Fruit fly (Drosophila melanogaster) whole organism, embryonic: ENCODE results near the gene CG32192.
A peak's percentile ranks its signal among the peaks of the same experiment; 100 is the strongest.

Experiments used
- Blimp-1 ChIP-seq: fragments of 200-800 bp; sonication (Bioruptor generic); optimal IDR thresholded peaks from 3 replicates; lab custom pipeline; 2018; ENCODE audit warnings: missing biosample characterization, missing genetic modification characterization, mild to moderate bottlenecking, moderate library complexity, missing genetic modification reagents
- CG10321 ChIP-seq: fragments of 200-800 bp; sonication (Bioruptor generic); IDR thresholded peaks from 2 replicates; pipeline ENCODE4 v1.3.6; 2022; ENCODE audit warnings: missing biosample characterization, missing genetic modification characterization
- CG11085 ChIP-seq: fragments of 200-800 bp; sonication (Bioruptor generic); IDR thresholded peaks from 2 replicates; pipeline ENCODE4 v1.3.6; 2022; ENCODE audit warnings: missing biosample characterization, missing genetic modification characterization
- CG11247 ChIP-seq: fragments of 200-800 bp; sonication (Bioruptor generic); IDR thresholded peaks from 2 replicates; pipeline ENCODE4 v1.3.6; 2022; ENCODE audit warnings: missing biosample characterization, missing genetic modification characterization
- CG1233 ChIP-seq: fragments of 200-800 bp; sonication (Bioruptor generic); optimal IDR thresholded peaks from 4 replicates; lab custom pipeline; 2018; ENCODE audit warnings: missing biosample characterization, mild to moderate bottlenecking, missing genetic modification characterization
- CG13287 ChIP-seq: fragments of 200-800 bp; sonication (Bioruptor generic); IDR thresholded peaks from 2 replicates; pipeline ENCODE4 v1.3.6; 2022; ENCODE audit warnings: missing biosample characterization, missing genetic modification characterization; ENCODE audit not compliant: partially characterized antibody
- CG14667 ChIP-seq: fragments of 200-800 bp; sonication (Bioruptor generic); IDR thresholded peaks from 2 replicates; pipeline ENCODE4 v1.3.6; 2022; ENCODE audit warnings: missing biosample characterization, missing genetic modification characterization
- CG17328 ChIP-seq: fragments of 200-800 bp; sonication (Bioruptor generic); IDR thresholded peaks from 2 replicates; pipeline ENCODE4 v1.3.6; 2022; ENCODE audit warnings: missing biosample characterization, missing genetic modification characterization
- CG17361 ChIP-seq: fragments of 200-800 bp; sonication (Bioruptor generic); IDR thresholded peaks from 3 replicates; pipeline ENCODE4 v1.3.6; 2022; ENCODE audit warnings: missing biosample characterization, missing genetic modification characterization
- CG17568 ChIP-seq: fragments of 200-800 bp; sonication (Bioruptor generic); optimal IDR thresholded peaks from 2 replicates; lab custom pipeline; 2018; ENCODE audit warnings: missing biosample characterization, mild to moderate bottlenecking, missing genetic modification characterization, moderate library complexity
- CG1832 ChIP-seq: fragments of 200-800 bp; sonication (Bioruptor generic); optimal IDR thresholded peaks from 2 replicates; lab custom pipeline; 2017; ENCODE audit warnings: missing biosample characterization, mild to moderate bottlenecking, missing genetic modification characterization, inconsistent platforms
- CG18619 ChIP-seq: fragments of 200-800 bp; sonication (Bioruptor generic); optimal IDR thresholded peaks from 3 replicates; lab custom pipeline; 2017; ENCODE audit warnings: missing biosample characterization, mild to moderate bottlenecking, missing genetic modification characterization
- CG18764 ChIP-seq: fragments of 200-800 bp; sonication (Bioruptor generic); optimal IDR thresholded peaks from 3 replicates; lab custom pipeline; 2016; ENCODE audit warnings: missing biosample characterization, missing genetic modification characterization
- CG2678 ChIP-seq: fragments of 200-800 bp; sonication (Bioruptor generic); optimal IDR thresholded peaks from 3 replicates; lab custom pipeline; 2019; ENCODE audit warnings: missing biosample characterization, mild to moderate bottlenecking, missing genetic modification characterization, moderate library complexity
- CG2889 ChIP-seq: fragments of 200-800 bp; sonication (Bioruptor generic); IDR thresholded peaks from 3 replicates; pipeline ENCODE4 v1.3.6; 2022; ENCODE audit warnings: missing biosample characterization, missing genetic modification characterization
- CG30431 ChIP-seq: fragments of 200-800 bp; sonication (Bioruptor generic); optimal IDR thresholded peaks from 2 replicates; lab custom pipeline; 2017; ENCODE audit warnings: missing biosample characterization, missing genetic modification characterization
- CG3407 ChIP-seq: fragments of 200-800 bp; sonication (Bioruptor generic); optimal IDR thresholded peaks from 2 replicates; lab custom pipeline; 2018; ENCODE audit warnings: missing biosample characterization, mild to moderate bottlenecking, missing genetic modification characterization
- CG34422 ChIP-seq: fragments of 200-800 bp; sonication (Bioruptor generic); IDR thresholded peaks from 3 replicates; pipeline ENCODE4 v1.3.6; 2022; ENCODE audit warnings: missing biosample characterization, missing genetic modification characterization
- CG42726 ChIP-seq: fragments of 200-800 bp; sonication (Bioruptor generic); IDR thresholded peaks from 2 replicates; pipeline ENCODE4 v1.3.6; 2022; ENCODE audit warnings: missing biosample characterization, missing genetic modification characterization; ENCODE audit not compliant: partially characterized antibody
- CG6689 ChIP-seq: fragments of 200-800 bp; sonication (Bioruptor generic); IDR thresholded peaks from 2 replicates; pipeline ENCODE4 v1.3.6; 2022; ENCODE audit warnings: missing biosample characterization, missing genetic modification characterization
- CG7987 ChIP-seq: fragments of 200-800 bp; sonication (Bioruptor generic); optimal IDR thresholded peaks from 2 replicates; lab custom pipeline; 2018; ENCODE audit warnings: missing biosample characterization, mild to moderate bottlenecking, missing genetic modification characterization, moderate library complexity
- CG8924 ChIP-seq: fragments of 200-800 bp; optimal IDR thresholded peaks from 3 replicates; lab custom pipeline; 2019; ENCODE audit warnings: missing biosample characterization, mild to moderate bottlenecking, missing genetic modification characterization, moderate library complexity
- CHES-1-like ChIP-seq: fragments of 200-800 bp; sonication (Bioruptor generic); optimal IDR thresholded peaks from 2 replicates; lab custom pipeline; 2016; ENCODE audit warnings: missing biosample characterization, missing genetic modification characterization
- Ets65A ChIP-seq: fragments of 200-800 bp; sonication (Bioruptor generic); peaks from one replicate; lab custom pipeline; 2016; ENCODE audit warnings: missing biosample characterization, missing genetic modification characterization
- Ets97D ChIP-seq: fragments of 200-800 bp; sonication (Bioruptor generic); optimal IDR thresholded peaks from 3 replicates; lab custom pipeline; 2016; ENCODE audit warnings: missing biosample characterization, missing genetic modification characterization
- H15 ChIP-seq: fragments of 200-800 bp; sonication (Bioruptor generic); IDR thresholded peaks from 3 replicates; pipeline ENCODE4 v1.3.6; 2022; ENCODE audit warnings: missing biosample characterization, missing genetic modification characterization
- HLHmδ ChIP-seq: fragments of 200-800 bp; sonication (Bioruptor generic); optimal IDR thresholded peaks from 2 replicates; lab custom pipeline; 2018; ENCODE audit warnings: missing biosample characterization, mild to moderate bottlenecking, missing genetic modification characterization, moderate library complexity
- HmgD ChIP-seq: fragments of 200-800 bp; sonication (Bioruptor generic); optimal IDR thresholded peaks from 3 replicates; lab custom pipeline; 2016; ENCODE audit warnings: missing biosample characterization, missing genetic modification characterization
- Kr ChIP-seq: fragments of 200-800 bp; sonication (Bioruptor generic); optimal IDR thresholded peaks from 2 replicates; lab custom pipeline; 2017; ENCODE audit warnings: missing biosample characterization, mild to moderate bottlenecking, missing genetic modification characterization
- Max ChIP-seq: fragments of 200-800 bp; sonication (Bioruptor generic); optimal IDR thresholded peaks from 2 replicates; lab custom pipeline; 2016; ENCODE audit warnings: missing biosample characterization, mild to moderate bottlenecking, missing genetic modification characterization
- Opbp ChIP-seq: fragments of 200-800 bp; sonication (Bioruptor generic); IDR thresholded peaks from 3 replicates; pipeline ENCODE4 v1.3.6; 2022; ENCODE audit warnings: missing biosample characterization, missing genetic modification characterization; ENCODE audit not compliant: partially characterized antibody
- Ptx1 ChIP-seq: fragments of 200-800 bp; sonication (Bioruptor generic); IDR thresholded peaks from 2 replicates; pipeline ENCODE4 v1.3.6; 2022; ENCODE audit warnings: missing biosample characterization, missing genetic modification characterization
- Rx ChIP-seq: fragments of 200-800 bp; sonication (Bioruptor generic); IDR thresholded peaks from 2 replicates; pipeline ENCODE4 v1.3.6; 2022; ENCODE audit warnings: missing biosample characterization, missing genetic modification characterization
- ab ChIP-seq: fragments of 200-800 bp; sonication (Bioruptor generic); optimal IDR thresholded peaks from 2 replicates; lab custom pipeline; 2016; ENCODE audit warnings: missing biosample characterization, missing genetic modification characterization
- btn ChIP-seq: fragments of 200-800 bp; sonication (Bioruptor generic); optimal IDR thresholded peaks from 2 replicates; lab custom pipeline; 2016; ENCODE audit warnings: missing biosample characterization, missing genetic modification characterization
- eve ChIP-seq, 2 experiments: fragments of >200 bp; optimal IDR thresholded peaks; 2 replicates each; lab custom pipeline; 2017; ENCODE audit warnings: missing biosample characterization in 2 of 2, missing genetic modification characterization in 2 of 2
- eyg ChIP-seq: fragments of 200-800 bp; sonication (Bioruptor generic); optimal IDR thresholded peaks from 3 replicates; lab custom pipeline; 2016; ENCODE audit warnings: missing biosample characterization, missing genetic modification characterization
- fd96Cb ChIP-seq: fragments of 200-800 bp; sonication (Bioruptor generic); optimal IDR thresholded peaks from 2 replicates; lab custom pipeline; 2018; ENCODE audit warnings: missing biosample characterization, mild to moderate bottlenecking, missing genetic modification characterization, moderate library complexity
- fu2 ChIP-seq: fragments of 200-800 bp; sonication (Bioruptor generic); optimal IDR thresholded peaks from 2 replicates; lab custom pipeline; 2016; ENCODE audit warnings: missing biosample characterization, missing genetic modification characterization
- gce ChIP-seq: fragments of 200-800 bp; sonication (Bioruptor generic); IDR thresholded peaks from 3 replicates; pipeline ENCODE4 v1.3.6; 2022; ENCODE audit warnings: missing biosample characterization, missing genetic modification characterization
- hkb ChIP-seq, 2 experiments: fragments of 200-800 bp in 1 of 2; fragments of >200 bp in 1 of 2; sonication (Bioruptor generic) in 1 of 2; IDR thresholded peaks in 1 of 2; optimal IDR thresholded peaks in 1 of 2; 2 replicates each; pipeline versions ENCODE4 v1.3.6 to Lab custom; 2017 to 2022; ENCODE audit warnings: missing biosample characterization in 1 of 2, missing genetic modification characterization in 1 of 2
- lab ChIP-seq: fragments of 200-800 bp; sonication (Bioruptor generic); optimal IDR thresholded peaks from 3 replicates; lab custom pipeline; 2017; ENCODE audit warnings: missing biosample characterization, missing genetic modification characterization, mild to moderate bottlenecking, moderate library complexity, missing genetic modification reagents
- nau ChIP-seq: fragments of 200-800 bp; sonication (Bioruptor generic); optimal IDR thresholded peaks from 3 replicates; lab custom pipeline; 2017; ENCODE audit warnings: missing biosample characterization, mild to moderate bottlenecking, missing genetic modification characterization, missing genetic modification reagents
- otp ChIP-seq: fragments of 200-800 bp; sonication (Bioruptor generic); IDR thresholded peaks from 3 replicates; pipeline ENCODE4, ENCODE4 v1.3.6; 2022; ENCODE audit warnings: missing biosample characterization, missing genetic modification characterization
- pfk ChIP-seq: fragments of 200-800 bp; sonication (Bioruptor generic); optimal IDR thresholded peaks from 2 replicates; lab custom pipeline; 2018; ENCODE audit warnings: missing biosample characterization, mild to moderate bottlenecking, missing genetic modification characterization, moderate library complexity
- prd ChIP-seq, 3 experiments: fragments of >200 bp in 2 of 3; fragments of 200-800 bp in 1 of 3; sonication (Bioruptor generic) in 1 of 3; optimal IDR thresholded peaks in 2 of 3; IDR thresholded peaks in 1 of 3; 2 replicates in 2 of 3; 3 replicates in 1 of 3; pipeline versions ENCODE4 v1.3.6 to Lab custom; 2017 to 2022; ENCODE audit warnings: missing biosample characterization in 1 of 3, missing genetic modification characterization in 1 of 3
- pum ChIP-seq: fragments of 200-800 bp; sonication (Bioruptor generic); optimal IDR thresholded peaks from 2 replicates; lab custom pipeline; 2016; ENCODE audit warnings: missing biosample characterization, missing genetic modification characterization
- rib ChIP-seq: fragments of 200-800 bp; sonication (Bioruptor generic); IDR thresholded peaks from 2 replicates; pipeline ENCODE4 v1.3.6; 2022; ENCODE audit warnings: missing biosample characterization, missing genetic modification characterization
- sim ChIP-seq: fragments of 200-800 bp; sonication (Bioruptor generic); IDR thresholded peaks from 2 replicates; pipeline ENCODE4 v1.3.6; 2022; ENCODE audit warnings: missing biosample characterization, missing genetic modification characterization
- ttk ChIP-seq: fragments of 200-800 bp; sonication (Bioruptor generic); IDR thresholded peaks from 2 replicates; pipeline ENCODE4 v2.1.2; 2022; ENCODE audit warnings: missing biosample characterization, missing genetic modification characterization
- usp ChIP-seq: fragments of >200 bp; optimal IDR thresholded peaks from 2 replicates; lab custom pipeline; 2017; ENCODE audit warnings: missing biosample characterization, missing genetic modification characterization

Gene CG32192

dm6 chr3L:17993269-17993668, 46.8 kb upstream of the CG32192 start (continued):
- no peak for TF ChIP-seq eyg
- no peak for TF ChIP-seq hkb (optimal IDR thresholded peaks at IDR 0.05; lab: Kevin White, UChicago)
- TF ChIP-seq hkb (GFP tag; IDR thresholded peaks at IDR 0.05; lab: Robert Waterston, UW): no peak
- no peak for TF ChIP-seq CG13287 (GFP tag; lab: Robert Waterston, UW)
- no peak for TF ChIP-seq HLHmδ (GFP tag; lab: Kevin White, UChicago)
- no peak for TF ChIP-seq CG18619 (GFP tag; lab: Kevin White, UChicago)
- no peak for TF ChIP-seq ab (GFP tag; lab: Kevin White, UChicago)
- TF ChIP-seq CG3407 (GFP tag; lab: Kevin White, UChicago): peak; percentile 46
- no peak for TF ChIP-seq CG1233 (GFP tag; lab: Kevin White, UChicago)
- TF ChIP-seq CG6689 (GFP tag; lab: Robert Waterston, UW): no peak
- peak; percentile 31 for TF ChIP-seq CG2678 (tag; lab: Kevin White, UChicago)
- TF ChIP-seq prd (optimal IDR thresholded peaks at IDR 0.05; lab: Kevin White, UChicago): no peak
- TF ChIP-seq prd (GFP tag; IDR thresholded peaks at IDR 0.05; lab: Robert Waterston, UW): peak; percentile 5; the same call in 1 of the 3 replicates
- no peak for TF ChIP-seq H15 (GFP tag; lab: Robert Waterston, UW)
- no peak for TF ChIP-seq otp (GFP tag; lab: Robert Waterston, UW)
- TF ChIP-seq CG42726 (GFP tag; lab: Robert Waterston, UW): no peak
- TF ChIP-seq Ptx1 (GFP tag; lab: Robert Waterston, UW): no peak
- TF ChIP-seq btn: peak; percentile 37
- TF ChIP-seq pfk (GFP tag; lab: Kevin White, UChicago): no peak
- no peak for TF ChIP-seq Ets65A
- TF ChIP-seq CG17568 (GFP tag; lab: Kevin White, UChicago): peak; percentile 2
- no peak for TF ChIP-seq CG8924 (tag; lab: Kevin White, UChicago)
- no peak for TF ChIP-seq fu2
- no peak for TF ChIP-seq Max
- no peak for TF ChIP-seq CHES-1-like
- TF ChIP-seq CG2889 (GFP tag; lab: Robert Waterston, UW): no peak
- TF ChIP-seq Kr (GFP tag; lab: Kevin White, UChicago): no peak
- no peak for TF ChIP-seq nau (GFP tag; lab: Kevin White, UChicago)
- TF ChIP-seq lab (GFP tag; lab: Kevin White, UChicago): no peak
- no peak for TF ChIP-seq rib (GFP tag; lab: Robert Waterston, UW)
- no peak for TF ChIP-seq pum
- TF ChIP-seq CG18764 (GFP tag; lab: Kevin White, UChicago): no peak
- TF ChIP-seq CG14667 (GFP tag; lab: Robert Waterston, UW): no peak
- no peak for TF ChIP-seq CG1832 (GFP tag; lab: Kevin White, UChicago)
- TF ChIP-seq CG11085 (GFP tag; lab: Robert Waterston, UW): no peak
- TF ChIP-seq Ets97D (GFP tag; lab: Kevin White, UChicago): no peak
- TF ChIP-seq CG10321 (GFP tag; lab: Robert Waterston, UW): no peak
- TF ChIP-seq Blimp-1 (GFP tag; lab: Kevin White, UChicago): peak; percentile 99
- no peak for TF ChIP-seq HmgD (GFP tag; lab: Kevin White, UChicago)
- TF ChIP-seq CG7987: peak; percentile 28
- no peak for TF ChIP-seq CG30431 (GFP tag; lab: Kevin White, UChicago)
- peak in 1 of 2 experiments; percentile 70 for TF ChIP-seq eve (GFP tag; optimal IDR thresholded peaks at IDR 0.05; lab: Kevin White, UChicago)
- no peak for TF ChIP-seq gce (GFP tag; lab: Robert Waterston, UW)
- peak; percentile 24; the same call in 1 of the 3 replicates for TF ChIP-seq CG17361 (GFP tag; lab: Robert Waterston, UW)
- no peak for TF ChIP-seq CG34422 (GFP tag; lab: Robert Waterston, UW)
- no peak for TF ChIP-seq usp (GFP tag; lab: Kevin White, UChicago)
- no peak for TF ChIP-seq fd96Cb (tag; lab: Kevin White, UChicago)
- no peak for TF ChIP-seq CG17328 (GFP tag; lab: Robert Waterston, UW)
- TF ChIP-seq sim (GFP tag; lab: Robert Waterston, UW): no peak
- no peak for TF ChIP-seq Opbp (GFP tag; lab: Robert Waterston, UW)
- TF ChIP-seq CG11247 (GFP tag; lab: Robert Waterston, UW): no peak
- no peak for TF ChIP-seq ttk
- no peak for TF ChIP-seq Rx (GFP tag; lab: Robert Waterston, UW)
